Worm (Caenorhabditis elegans): ENCODE data around the gene atfs-1.
A peak's percentile ranks its signal among the peaks of the same experiment; 100 is the strongest.

The atfs-1 gene

ce11 chrV:14193451-14193850 lies at the start of gene atfs-1:
Gene atfs-1, plus strand, starts transcription at chrV:14193663.
- TF ChIP-seq ceh-44 (GFP tag; IDR thresholded peaks at IDR 0.05) (no peak), ZK546.5 (tag; optimal IDR thresholded peaks at IDR 0.05) (no peak), dmd-9 (GFP tag; IDR thresholded peaks at IDR 0.05) (no peak), unc-130 (GFP tag; optimal IDR thresholded peaks at IDR 0.05) (no peak), lin-13 (GFP tag; optimal IDR thresholded peaks at IDR 0.05) (peak; percentile 14), nhr-76 (tag; optimal IDR thresholded peaks at IDR 0.05) (no peak), F44E2.7 (GFP tag; IDR thresholded peaks at IDR 0.05) (no peak), dmd-8 (GFP tag; IDR thresholded peaks at IDR 0.05) (no peak), attf-4 (tag; optimal IDR thresholded peaks at IDR 0.05) (no peak), dve-1 (tag; optimal IDR thresholded peaks at IDR 0.05; ENCODE audit: insufficient read depth) (peak; percentile 93), arid-1 (GFP tag; conservative IDR thresholded peaks at IDR 0.05) (no peak), Y105C5A.15 (GFP tag; IDR thresholded peaks at IDR 0.05) (no peak), Y5F2A.4 (GFP tag; optimal IDR thresholded peaks at IDR 0.05) (no peak), pqm-1 (tag; optimal IDR thresholded peaks at IDR 0.05) (peak; percentile 75), madf-9 (GFP tag; conservative IDR thresholded peaks at IDR 0.05) (0 out of 2 replicates have a peak, but pooled peaks have one; percentile 38), jun-1 (tag; optimal IDR thresholded peaks at IDR 0.05) (no peak), nhr-25 (tag; optimal IDR thresholded peaks at IDR 0.05; ENCODE audit: borderline replicate concordance, insufficient read depth) (no peak), egl-27 (tag; optimal IDR thresholded peaks at IDR 0.05) (no peak), mdl-1 (tag; optimal IDR thresholded peaks at IDR 0.05) (peak in 1 of 2 experiments; percentile 58), unc-62 (GFP tag; optimal IDR thresholded peaks at IDR 0.05 in 1 of 2) (peak in 1 of 2 experiments; percentile 75), unc-62 (tag; optimal IDR thresholded peaks at IDR 0.05) (no peak), saeg-2 (GFP tag; IDR thresholded peaks at IDR 0.05) (no peak), duxl-1 (tag; optimal IDR thresholded peaks at IDR 0.05; ENCODE audit: poor library complexity) (no peak), ceh-62 (tag; optimal IDR thresholded peaks at IDR 0.05) (no peak), nhr-42 (GFP tag; IDR thresholded peaks at IDR 0.05) (no peak; the same call in 1 of the 2 replicates), aly-2 (tag; optimal IDR thresholded peaks at IDR 0.05) (no peak), mes-2 (tag; optimal IDR thresholded peaks at IDR 0.05; ENCODE audit: poor library complexity, severe bottlenecking) (peak; percentile 73), unc-39 (tag; optimal IDR thresholded peaks at IDR 0.05) (no peak), F37D6.2 (tag; optimal IDR thresholded peaks at IDR 0.05) (no peak), lin-15B (tag; optimal IDR thresholded peaks at IDR 0.05) (no peak), fos-1 (tag; optimal IDR thresholded peaks at IDR 0.05) (no peak), nhr-11 (tag; optimal IDR thresholded peaks at IDR 0.05) (no peak), rbr-2 (tag; optimal IDR thresholded peaks at IDR 0.05) (peak; percentile 56), madf-5 (GFP tag; IDR thresholded peaks at IDR 0.05) (no peak), mep-1 (tag; optimal IDR thresholded peaks at IDR 0.05) (peak; percentile 80), zag-1 (tag; optimal IDR thresholded peaks at IDR 0.05) (no peak), php-3 (GFP tag; IDR thresholded peaks at IDR 0.05) (no peak), egl-43 (GFP tag; IDR thresholded peaks at IDR 0.05) (no peak), daf-12 (tag; optimal IDR thresholded peaks at IDR 0.05) (no peak), nhr-102 (tag; optimal IDR thresholded peaks at IDR 0.05) (peak; percentile 43), hlh-11 (tag; optimal IDR thresholded peaks at IDR 0.05) (peak; percentile 92), Y75B8A.6 (GFP tag; IDR thresholded peaks at IDR 0.05) (no peak), skn-1 (tag; optimal IDR thresholded peaks at IDR 0.05) (no peak), hlh-30 (tag; optimal IDR thresholded peaks at IDR 0.05; ENCODE audit: insufficient read depth) (peak; percentile 80), zip-11 (GFP tag; IDR thresholded peaks at IDR 0.05) (no peak), nhr-48 (tag; optimal IDR thresholded peaks at IDR 0.05) (peak; percentile 73), lin-29 (GFP tag; IDR thresholded peaks at IDR 0.05) (no peak), pha-4 (GFP tag; IDR thresholded peaks at IDR 0.05) (0 out of 2 replicates have a peak, but pooled peaks have one; percentile 45), pha-4 (tag; optimal IDR thresholded peaks at IDR 0.05) (peak; percentile 57), nhr-10 (tag; optimal IDR thresholded peaks at IDR 0.05) (no peak), ceh-20 (GFP tag; IDR thresholded peaks at IDR 0.05) (no peak), daf-19 (GFP tag; conservative IDR thresholded peaks at IDR 0.05) (no peak)

Measured in whole organism, L4 larva.